Worm (Caenorhabditis elegans): Measurements from ENCODE around the gene npr-8.

Gene npr-8

DNA sequence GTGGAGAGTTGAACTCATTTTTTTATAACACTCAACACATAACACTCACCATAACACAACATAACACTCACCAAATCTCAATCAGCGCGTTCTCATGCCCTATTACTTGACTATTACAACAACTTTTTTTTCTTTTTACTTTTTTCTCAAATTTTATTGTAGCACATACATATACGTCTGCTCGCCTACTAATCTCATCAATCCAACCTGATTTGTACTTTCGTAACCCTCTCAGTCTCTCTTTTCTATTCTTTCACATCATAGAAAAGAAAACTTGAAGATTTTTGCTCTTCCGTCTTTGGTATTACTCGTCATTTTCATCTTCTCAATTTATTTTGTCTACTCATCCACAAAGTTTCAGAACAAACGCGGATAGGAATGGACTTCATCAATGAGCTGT, at the start of gene npr-8:
npr-8 (plus strand) TSS at position 362 of the 400 bp plus-strand sequence.
- TF ChIP-seq ces-1 (GFP tag; optimal IDR thresholded peaks at IDR 0.05) (peak; percentile 48), sptf-1 (tag; optimal IDR thresholded peaks at IDR 0.05) (no peak)

DNA sequence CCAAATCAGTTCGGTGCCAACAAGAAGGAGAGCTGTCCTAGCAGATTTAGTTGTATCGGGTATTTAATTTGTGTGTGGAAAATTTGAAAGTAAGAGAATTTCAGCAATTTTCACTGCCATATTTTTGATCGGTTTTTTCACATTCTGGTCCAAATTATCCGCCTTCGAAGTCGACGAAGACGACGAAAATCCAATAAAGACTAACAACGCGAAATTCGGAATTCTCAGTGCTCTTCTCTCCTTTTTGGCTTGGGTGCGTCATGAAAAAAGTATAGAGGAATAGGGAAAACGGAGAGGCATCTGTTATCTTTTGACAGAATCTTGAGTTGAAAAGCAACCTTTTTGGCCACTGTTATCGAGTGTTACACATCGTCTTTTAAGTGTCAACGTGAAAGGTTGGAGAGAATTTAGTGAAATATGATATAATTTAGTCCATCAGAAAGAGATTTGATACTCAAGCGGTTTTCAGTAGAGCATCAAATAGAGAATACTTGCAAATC, 49.0 kb upstream of the npr-8 start:
- TF ChIP-seq cnd-1 (tag; optimal IDR thresholded peaks at IDR 0.05) (no peak), ces-1 (GFP tag; optimal IDR thresholded peaks at IDR 0.05) (peak; percentile 83)

DNA sequence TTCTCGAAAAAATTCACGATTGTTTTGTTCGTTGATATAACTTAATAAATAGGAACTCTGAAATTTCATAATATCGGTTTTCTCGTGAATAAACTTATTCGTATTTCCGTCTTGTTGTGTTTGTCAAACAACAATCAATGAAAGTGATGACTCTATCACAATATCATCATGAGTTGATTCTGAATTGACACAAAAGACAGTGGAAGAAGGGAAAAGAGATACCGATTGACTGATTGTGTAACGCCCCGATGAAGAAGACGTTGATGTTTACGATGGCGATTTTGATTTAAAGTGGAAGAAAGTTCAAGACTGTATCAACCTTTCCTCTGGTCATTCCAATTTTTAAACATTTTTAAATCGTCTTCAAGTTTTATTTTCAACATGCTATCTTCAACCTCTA, 47.5 kb upstream of the npr-8 start, which contains the start of gene ttr-59:
ttr-59 (plus strand) TSS at position 218 of the 400 bp plus-strand sequence.
- TF ChIP-seq unc-62 (GFP tag; optimal IDR thresholded peaks at IDR 0.05) (peak; percentile 23), ceh-39 (tag; optimal IDR thresholded peaks at IDR 0.05) (no peak), zip-8 (tag; optimal IDR thresholded peaks at IDR 0.05) (no peak)

DNA sequence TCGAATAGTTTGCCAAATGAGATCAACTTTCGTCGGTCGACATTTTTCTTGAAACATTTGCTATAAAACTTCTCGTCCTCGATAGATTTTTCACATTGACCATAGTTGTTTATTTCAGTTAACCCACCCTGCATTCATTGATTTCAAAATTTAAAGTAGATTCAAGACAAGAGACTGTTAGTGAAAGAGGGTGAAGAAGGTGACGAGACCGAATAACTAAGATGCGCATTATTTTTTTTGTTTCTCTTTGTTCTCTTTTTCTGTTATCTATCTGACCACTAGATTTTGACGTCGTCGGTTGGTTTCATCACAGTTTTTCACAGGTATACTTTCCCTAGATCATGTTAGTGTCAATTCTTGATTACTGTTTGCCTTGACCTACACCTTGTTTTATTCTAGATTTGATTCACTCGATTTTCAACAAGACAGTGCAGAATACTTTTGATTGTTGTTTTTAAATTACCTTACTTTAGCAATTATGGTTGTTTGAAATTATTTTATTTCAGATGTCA, 46.4 kb upstream of the npr-8 start, which contains the start of gene ttr-30:
ttr-30 (plus strand) TSS at position 265 of the 512 bp plus-strand sequence.
- TF ChIP-seq elt-3 (tag; optimal IDR thresholded peaks at IDR 0.05) (no peak), M03D4.4 (tag; optimal IDR thresholded peaks at IDR 0.05) (no peak), nhr-2 (tag; optimal IDR thresholded peaks at IDR 0.05) (no peak), cnd-1 (tag; optimal IDR thresholded peaks at IDR 0.05) (no peak), elt-1 (tag; optimal IDR thresholded peaks at IDR 0.05; ENCODE audit: borderline replicate concordance, insufficient read depth) (no peak), flh-1 (GFP tag; optimal IDR thresholded peaks at IDR 0.05) (no peak), zip-8 (tag; optimal IDR thresholded peaks at IDR 0.05) (no peak), ceh-39 (tag; optimal IDR thresholded peaks at IDR 0.05) (no peak), pha-4 (tag; optimal IDR thresholded peaks at IDR 0.05) (no peak), blmp-1 (tag; optimal IDR thresholded peaks at IDR 0.05) (no peak), ham-2 (GFP tag; optimal IDR thresholded peaks at IDR 0.05) (no peak), ztf-11 (tag; optimal IDR thresholded peaks at IDR 0.05) (no peak), ces-1 (GFP tag; optimal IDR thresholded peaks at IDR 0.05) (no peak), lin-32 (GFP tag; optimal IDR thresholded peaks at IDR 0.05) (no peak), ceh-43 (GFP tag; optimal IDR thresholded peaks at IDR 0.05) (no peak), sem-2 (GFP tag; optimal IDR thresholded peaks at IDR 0.05) (no peak)

DNA sequence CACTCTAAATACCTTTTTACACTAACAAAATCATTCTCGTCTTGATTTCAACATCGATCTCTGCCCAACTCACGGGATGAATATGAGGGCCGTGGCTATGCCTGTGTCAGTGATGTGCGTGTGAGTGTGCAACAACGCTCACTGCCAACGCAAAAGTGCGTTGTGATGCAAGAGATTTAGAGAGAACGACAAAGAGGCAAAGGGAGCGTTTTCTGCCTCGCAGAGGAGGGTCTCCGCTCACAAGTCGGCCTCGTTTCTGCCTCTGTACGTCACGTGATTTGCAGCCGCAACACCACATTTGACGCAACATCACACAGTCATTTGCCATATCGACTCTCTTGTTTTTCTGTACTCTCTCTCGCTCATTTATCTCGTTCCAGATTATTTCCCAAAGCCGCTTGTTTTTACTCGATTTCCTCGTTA, 42.8 kb upstream of the npr-8 start, which contains the start of gene epg-7:
epg-7 (plus strand) TSS at position 413 of the 423 bp plus-strand sequence.
- peak; percentile 52 for TF ChIP-seq drap-1 (GFP tag; optimal IDR thresholded peaks at IDR 0.05)
- TF ChIP-seq ceh-83 (GFP tag; optimal IDR thresholded peaks at IDR 0.05): no peak
- TF ChIP-seq ceh-39 (tag; optimal IDR thresholded peaks at IDR 0.05): peak; percentile 78
- TF ChIP-seq nhr-28 (tag; optimal IDR thresholded peaks at IDR 0.05): no peak
- no peak for TF ChIP-seq tbx-8 (GFP tag; optimal IDR thresholded peaks at IDR 0.05)
- TF ChIP-seq bed-3 (GFP tag; optimal IDR thresholded peaks at IDR 0.05): no peak
- no peak for TF ChIP-seq nhr-12 (tag; optimal IDR thresholded peaks at IDR 0.05)
- peak; percentile 35 for TF ChIP-seq lin-32 (GFP tag; optimal IDR thresholded peaks at IDR 0.05)
- no peak for TF ChIP-seq ceh-43 (GFP tag; optimal IDR thresholded peaks at IDR 0.05)
- TF ChIP-seq unc-39 (tag; optimal IDR thresholded peaks at IDR 0.05): no peak
- TF ChIP-seq ham-2 (GFP tag; optimal IDR thresholded peaks at IDR 0.05): peak; percentile 61
- peak; percentile 93 for TF ChIP-seq unc-120 (tag; optimal IDR thresholded peaks at IDR 0.05; ENCODE audit: poor library complexity, severe bottlenecking)
- TF ChIP-seq mls-2 (tag; optimal IDR thresholded peaks at IDR 0.05): peak; percentile 64
- peak; percentile 66 for TF ChIP-seq cnd-1 (tag; optimal IDR thresholded peaks at IDR 0.05)
- TF ChIP-seq hlh-1 (tag; optimal IDR thresholded peaks at IDR 0.05): peak; percentile 82
- peak; percentile 79 for TF ChIP-seq lin-13 (tag; optimal IDR thresholded peaks at IDR 0.05)
- peak; percentile 26 for TF ChIP-seq elt-1 (tag; optimal IDR thresholded peaks at IDR 0.05; ENCODE audit: borderline replicate concordance, insufficient read depth)
- peak; percentile 90 for TF ChIP-seq pha-4 (tag; optimal IDR thresholded peaks at IDR 0.05)
- no peak for TF ChIP-seq flh-1 (GFP tag; optimal IDR thresholded peaks at IDR 0.05)
- TF ChIP-seq mab-5 (tag; optimal IDR thresholded peaks at IDR 0.05): no peak
- TF ChIP-seq unc-62 (GFP tag; optimal IDR thresholded peaks at IDR 0.05): peak; percentile 74
- TF ChIP-seq nhr-237 (tag; optimal IDR thresholded peaks at IDR 0.05): peak; percentile 77
- peak; percentile 68 for TF ChIP-seq lsy-2 (tag; optimal IDR thresholded peaks at IDR 0.05)
- no peak for TF ChIP-seq M03D4.4 (tag; optimal IDR thresholded peaks at IDR 0.05)
- peak; percentile 49 for TF ChIP-seq nhr-2 (tag; optimal IDR thresholded peaks at IDR 0.05)
- no peak for TF ChIP-seq blmp-1 (tag; optimal IDR thresholded peaks at IDR 0.05)
- peak; percentile 84 for TF ChIP-seq mep-1 (tag; optimal IDR thresholded peaks at IDR 0.05)
- TF ChIP-seq sptf-1 (tag; optimal IDR thresholded peaks at IDR 0.05): peak; percentile 28
- TF ChIP-seq nhr-76 (tag; optimal IDR thresholded peaks at IDR 0.05): no peak
- TF ChIP-seq snpc-4 (tag; optimal IDR thresholded peaks at IDR 0.05): no peak
- no peak for TF ChIP-seq elt-3 (tag; optimal IDR thresholded peaks at IDR 0.05)
- peak; percentile 36 for TF ChIP-seq ztf-11 (tag; optimal IDR thresholded peaks at IDR 0.05)
- TF ChIP-seq zip-8 (tag; optimal IDR thresholded peaks at IDR 0.05): peak; percentile 10
- peak; percentile 67 for TF ChIP-seq ces-1 (GFP tag; optimal IDR thresholded peaks at IDR 0.05)
- TF ChIP-seq sem-2 (GFP tag; optimal IDR thresholded peaks at IDR 0.05): no peak

Data from whole organism, mixed stage, embryonic.